Worm (Caenorhabditis elegans) whole organism, young adult: ENCODE data around the gene T07A9.12.

ENCODE experiments used
- B0336.3 ChIP-seq: fragments of 200-800 bp; sonication (Bioruptor generic); IDR thresholded peaks from 2 replicates; pipeline ENCODE4 v1.3.6; 2022; ENCODE audit warnings: missing genetic modification characterization, missing compliant biosample characterization
- C17E4.6 ChIP-seq: fragments of 200-800 bp; sonication (Bioruptor generic); IDR thresholded peaks from 2 replicates; pipeline ENCODE4 v1.3.6; 2022; ENCODE audit warnings: missing genetic modification reagents, missing genetic modification characterization, missing compliant biosample characterization
- F10E7.11 ChIP-seq: sonication (generic microtip); optimal IDR thresholded peaks from 2 replicates; lab custom pipeline; 2017; ENCODE audit warnings: mild to moderate bottlenecking, missing genetic modification characterization, moderate library complexity, missing compliant biosample characterization
- F22D6.2 ChIP-seq: sonication (generic microtip); optimal IDR thresholded peaks from 2 replicates; lab custom pipeline; 2016; ENCODE audit warnings: mild to moderate bottlenecking, missing genetic modification characterization, missing compliant biosample characterization
- F33H1.4 ChIP-seq: fragments of 200-800 bp; sonication (Bioruptor generic); IDR thresholded peaks from 2 replicates; pipeline ENCODE4 v1.3.6; 2022; ENCODE audit warnings: missing genetic modification reagents, missing genetic modification characterization, missing compliant biosample characterization
- F37B4.10 ChIP-seq: fragments of 200-800 bp; sonication (Bioruptor generic); IDR thresholded peaks from 2 replicates; pipeline ENCODE4 v1.3.6; 2022; ENCODE audit warnings: missing genetic modification characterization, missing compliant biosample characterization
- F55B11.4 ChIP-seq: sonication (generic microtip); optimal IDR thresholded peaks from 2 replicates; lab custom pipeline; 2016; ENCODE audit warnings: missing compliant biosample characterization, missing genetic modification characterization, borderline replicate concordance; ENCODE audit not compliant: insufficient read depth
- F57A8.1 ChIP-seq: fragments of 200-800 bp; sonication (Bioruptor generic); optimal IDR thresholded peaks from 2 replicates; lab custom pipeline; 2018; ENCODE audit warnings: mild to moderate bottlenecking, missing genetic modification characterization, moderate library complexity, missing compliant biosample characterization
- F57C9.4 ChIP-seq: sonication (generic microtip); optimal IDR thresholded peaks from 2 replicates; lab custom pipeline; 2017; ENCODE audit warnings: mild to moderate bottlenecking, missing genetic modification characterization, missing compliant biosample characterization
- K11D2.4 ChIP-seq: fragments of 200-800 bp; sonication (Bioruptor generic); IDR thresholded peaks from 2 replicates; pipeline ENCODE4 v1.3.6; 2022; ENCODE audit warnings: missing genetic modification reagents, missing genetic modification characterization, missing compliant biosample characterization
- T07F8.4 ChIP-seq: sonication (generic microtip); optimal IDR thresholded peaks from 2 replicates; lab custom pipeline; 2016; ENCODE audit warnings: mild to moderate bottlenecking, missing genetic modification characterization, moderate library complexity, missing compliant biosample characterization
- T26A5.8 ChIP-seq: sonication (generic microtip); optimal IDR thresholded peaks from 2 replicates; lab custom pipeline; 2016; ENCODE audit warnings: missing genetic modification characterization, missing compliant biosample characterization
- attf-5 ChIP-seq: fragments of 200-800 bp; sonication (Bioruptor generic); optimal IDR thresholded peaks from 2 replicates; lab custom pipeline; 2018; ENCODE audit warnings: mild to moderate bottlenecking, missing genetic modification characterization, missing compliant biosample characterization
- cebp-1 ChIP-seq, 2 experiments: fragments of 200-800 bp in 1 of 2; sonication (Bioruptor generic) in 1 of 2; sonication (generic microtip) in 1 of 2; IDR thresholded peaks in 1 of 2; optimal IDR thresholded peaks in 1 of 2; 2 replicates each; pipeline versions ENCODE4 v1.3.6 to Lab custom; 2017 to 2022; ENCODE audit warnings: missing compliant biosample characterization in 2 of 2, missing genetic modification characterization in 2 of 2, mild to moderate bottlenecking in 1 of 2, missing genetic modification reagents in 1 of 2, moderate library complexity in 1 of 2
- ceh-27 ChIP-seq: fragments of 200-800 bp; sonication (Bioruptor generic); optimal IDR thresholded peaks from 2 replicates; lab custom pipeline; 2018; ENCODE audit warnings: mild to moderate bottlenecking, missing genetic modification characterization, moderate library complexity, missing compliant biosample characterization
- ceh-58 ChIP-seq: fragments of 200-800 bp; sonication (Bioruptor generic); IDR thresholded peaks from 2 replicates; pipeline ENCODE4 v1.3.6; 2022; ENCODE audit warnings: missing genetic modification characterization, missing compliant biosample characterization
- ceh-79 ChIP-seq: sonication (generic microtip); optimal IDR thresholded peaks from 2 replicates; lab custom pipeline; 2017; ENCODE audit warnings: mild to moderate bottlenecking, missing genetic modification characterization, missing compliant biosample characterization
- chd-7 ChIP-seq: sonication (generic microtip); optimal IDR thresholded peaks from 2 replicates; lab custom pipeline; 2016; ENCODE audit warnings: mild to moderate bottlenecking, missing genetic modification characterization, moderate library complexity, missing compliant biosample characterization
- dox-1 ChIP-seq: fragments of 200-800 bp; sonication (Bioruptor generic); IDR thresholded peaks from 2 replicates; pipeline ENCODE4 v1.3.6; 2022; ENCODE audit warnings: missing genetic modification reagents, missing genetic modification characterization, missing compliant biosample characterization
- efl-1 ChIP-seq: fragments of 150-350 bp; optimal IDR thresholded peaks from 2 replicates; lab custom pipeline; 2014; ENCODE audit warnings: missing biosample characterization, missing genetic modification reagents, missing genetic modification characterization
- egl-44 ChIP-seq: fragments of 200-800 bp; sonication (Bioruptor generic); IDR thresholded peaks from 2 replicates; pipeline ENCODE4 v1.3.6; 2022; ENCODE audit warnings: missing genetic modification reagents, missing genetic modification characterization, missing compliant biosample characterization
- egrh-3 ChIP-seq: fragments of 200-800 bp; sonication (Bioruptor generic); IDR thresholded peaks from 2 replicates; pipeline ENCODE4 v1.3.6; 2022; ENCODE audit warnings: missing genetic modification reagents, missing genetic modification characterization, missing compliant biosample characterization
- ekl-4 ChIP-seq: fragments of 200-800 bp; sonication (Bioruptor generic); IDR thresholded peaks from 2 replicates; pipeline ENCODE4 v1.3.6; 2022; ENCODE audit warnings: missing genetic modification reagents, missing genetic modification characterization, missing compliant biosample characterization
- ets-4 ChIP-seq: fragments of 200-800 bp; sonication (Bioruptor generic); optimal IDR thresholded peaks from 2 replicates; lab custom pipeline; 2018; ENCODE audit warnings: mild to moderate bottlenecking, missing genetic modification characterization, missing compliant biosample characterization
- gei-17 ChIP-seq: fragments of 200-800 bp; sonication (Bioruptor generic); optimal IDR thresholded peaks from 2 replicates; lab custom pipeline; 2018; ENCODE audit warnings: mild to moderate bottlenecking, missing genetic modification characterization, missing compliant biosample characterization
- hlh-12 ChIP-seq: sonication (generic microtip); optimal IDR thresholded peaks from 2 replicates; lab custom pipeline; 2016; ENCODE audit warnings: missing genetic modification characterization, missing compliant biosample characterization
- hrde-1 ChIP-seq: sonication (generic microtip); optimal IDR thresholded peaks from 2 replicates; lab custom pipeline; 2016; ENCODE audit warnings: missing genetic modification characterization, mild to moderate bottlenecking, missing compliant biosample characterization, moderate library complexity, missing genotype, missing genetic modification reagents, borderline replicate concordance
- lag-1 ChIP-seq: fragments of 200-800 bp; sonication (Bioruptor generic); IDR thresholded peaks from 2 replicates; pipeline ENCODE4 v1.3.6; 2022; ENCODE audit warnings: missing genetic modification reagents, missing genetic modification characterization, missing compliant biosample characterization
- let-607 ChIP-seq, 2 experiments: fragments of 200-800 bp in 1 of 2; sonication (Bioruptor generic) in 1 of 2; sonication (generic microtip) in 1 of 2; optimal IDR thresholded peaks; 2 replicates each; lab custom pipeline; 2016 to 2018; ENCODE audit warnings: mild to moderate bottlenecking in 2 of 2, missing compliant biosample characterization in 2 of 2, missing genetic modification characterization in 2 of 2, moderate library complexity in 2 of 2, missing genotype in 1 of 2
- lir-1 ChIP-seq: fragments of 200-800 bp; sonication (Bioruptor generic); conservative IDR thresholded peaks from 2 replicates; pipeline ENCODE4 v1.3.6; 2022; ENCODE audit warnings: missing genetic modification reagents, missing genetic modification characterization, missing compliant biosample characterization
- lsl-1 ChIP-seq: fragments of 200-800 bp; sonication (Bioruptor generic); optimal IDR thresholded peaks from 2 replicates; lab custom pipeline; 2018; ENCODE audit warnings: mild to moderate bottlenecking, missing genetic modification characterization, moderate library complexity, missing compliant biosample characterization
- madf-10 ChIP-seq: sonication (generic microtip); optimal IDR thresholded peaks from 2 replicates; lab custom pipeline; 2016; ENCODE audit warnings: mild to moderate bottlenecking, missing genetic modification characterization, missing compliant biosample characterization
- madf-6 ChIP-seq: fragments of 200-800 bp; sonication (Bioruptor generic); IDR thresholded peaks from 2 replicates; pipeline ENCODE4 v1.3.6; 2022; ENCODE audit warnings: missing genetic modification reagents, missing genetic modification characterization, missing compliant biosample characterization
- mes-4 ChIP-seq: sonication (generic microtip); optimal IDR thresholded peaks from 2 replicates; lab custom pipeline; 2016; ENCODE audit warnings: missing genotype, missing genetic modification characterization, missing compliant biosample characterization
- mxl-1 ChIP-seq: sonication (generic microtip); optimal IDR thresholded peaks from 2 replicates; lab custom pipeline; 2016; ENCODE audit warnings: missing genetic modification characterization, missing compliant biosample characterization
- nfya-1 ChIP-seq: sonication (generic microtip); optimal IDR thresholded peaks from 2 replicates; lab custom pipeline; 2017; ENCODE audit warnings: antibody characterized with exemption, missing compliant biosample characterization, missing genetic modification characterization, borderline replicate concordance; ENCODE audit not compliant: insufficient read depth
- nfya-2 ChIP-seq: fragments of 200-800 bp; sonication (Bioruptor generic); IDR thresholded peaks from 2 replicates; pipeline ENCODE4 v1.3.6; 2022; ENCODE audit warnings: missing genetic modification reagents, missing genetic modification characterization, missing compliant biosample characterization
- nfyb-1 ChIP-seq: fragments of 200-800 bp; sonication (Bioruptor generic); IDR thresholded peaks from 2 replicates; pipeline ENCODE4 v1.3.6; 2022; ENCODE audit warnings: missing genetic modification reagents, missing genetic modification characterization, missing compliant biosample characterization
- pbrm-1 ChIP-seq: fragments of 200-800 bp; sonication (Bioruptor generic); IDR thresholded peaks from 2 replicates; pipeline ENCODE4 v1.3.6; 2022; ENCODE audit warnings: missing genetic modification reagents, missing genetic modification characterization, missing compliant biosample characterization
- pha-4 ChIP-seq: fragments of 150-350 bp; sonication (generic microtip); optimal IDR thresholded peaks from 2 replicates; lab custom pipeline; 2014; ENCODE audit warnings: missing biosample characterization, missing genetic modification reagents, missing genetic modification characterization
- snpc-4 ChIP-seq, 5 experiments: fragments of 150-350 bp in 1 of 5; sonication (generic microtip) in 4 of 5; optimal IDR thresholded peaks; 2 replicates each; lab custom pipeline; 2014 to 2018; ENCODE audit warnings: missing genetic modification characterization in 5 of 5, missing biosample characterization in 3 of 5, antibody characterized with exemption in 2 of 5, mild to moderate bottlenecking in 2 of 5, missing compliant biosample characterization in 2 of 5, missing genotype in 2 of 5, moderate library complexity in 2 of 5, missing genetic modification reagents in 1 of 5
- sptf-2 ChIP-seq: fragments of 200-800 bp; sonication (Bioruptor generic); optimal IDR thresholded peaks from 2 replicates; lab custom pipeline; 2018; ENCODE audit warnings: mild to moderate bottlenecking, missing genetic modification characterization, missing compliant biosample characterization
- tbx-9 ChIP-seq: sonication (generic microtip); optimal IDR thresholded peaks from 2 replicates; lab custom pipeline; 2016; ENCODE audit warnings: borderline replicate concordance, missing genetic modification characterization, inconsistent platforms, missing compliant biosample characterization
- unc-130 ChIP-seq: sonication (generic microtip); optimal IDR thresholded peaks from 2 replicates; lab custom pipeline; 2016; ENCODE audit warnings: missing genetic modification reagents, missing genetic modification characterization, missing compliant biosample characterization
- unc-62 ChIP-seq: fragments of 150-350 bp; optimal IDR thresholded peaks from 2 replicates; lab custom pipeline; 2014; ENCODE audit warnings: missing biosample characterization, missing genetic modification reagents, missing genetic modification characterization
- zfh-2 ChIP-seq: fragments of 200-800 bp; sonication (Bioruptor generic); conservative IDR thresholded peaks from 2 replicates; pipeline ENCODE4 v1.3.6; 2022; ENCODE audit warnings: missing genetic modification reagents, missing genetic modification characterization, missing compliant biosample characterization
- ztf-22 ChIP-seq: fragments of 200-800 bp; sonication (Bioruptor generic); optimal IDR thresholded peaks from 2 replicates; lab custom pipeline; 2018; ENCODE audit warnings: mild to moderate bottlenecking, missing genetic modification characterization, moderate library complexity, missing compliant biosample characterization
- ztf-6 ChIP-seq: fragments of 200-800 bp; sonication (Bioruptor generic); IDR thresholded peaks from 2 replicates; pipeline ENCODE4 v1.3.6; 2022; ENCODE audit warnings: missing genetic modification reagents, missing genetic modification characterization, missing compliant biosample characterization

T07A9.12 gene

DNA sequence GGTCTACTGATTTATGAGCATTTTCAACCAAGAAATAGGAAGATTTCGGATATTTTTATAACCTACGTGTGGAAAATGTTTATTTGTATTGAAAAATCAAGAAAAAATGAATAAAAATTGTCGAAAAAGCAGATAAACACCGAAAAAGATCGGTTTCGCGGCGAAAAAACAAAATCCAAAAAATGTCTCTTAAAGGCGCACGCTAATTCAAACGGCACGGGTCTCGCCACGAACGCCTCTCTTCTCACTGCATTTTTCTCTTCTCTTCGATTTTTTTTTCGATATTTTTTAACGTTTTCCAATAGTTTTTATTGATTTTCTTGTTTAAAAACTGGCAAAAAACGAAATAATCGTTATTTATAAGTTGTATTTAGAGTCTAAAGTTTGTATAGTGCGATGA is 14.9 kb downstream of the T07A9.12 start (continued):
- no peak for TF ChIP-seq nfya-1 (tag; lab: Kevin White, UChicago)
- no peak for TF ChIP-seq tbx-9 (tag; lab: Kevin White, UChicago)
- no peak for TF ChIP-seq mxl-1
- peak; percentile 35 for TF ChIP-seq snpc-4 (GFP tag; optimal IDR thresholded peaks at IDR 0.05; lab: Kevin White, UChicago)
- TF ChIP-seq snpc-4 (tag; optimal IDR thresholded peaks at IDR 0.05; lab: Kevin White, UChicago) = peak in 2 of 4 experiments; percentile 51 to 52
- peak; percentile 87 for TF ChIP-seq F33H1.4 (GFP tag; lab: Robert Waterston, UW)
- TF ChIP-seq unc-130 (GFP tag; lab: Kevin White, UChicago) = no peak
- TF ChIP-seq chd-7 (tag; lab: Kevin White, UChicago) = no peak
- TF ChIP-seq F10E7.11 = no peak
- TF ChIP-seq nfyb-1 (GFP tag; lab: Robert Waterston, UW) = no peak
- TF ChIP-seq madf-6 = peak; percentile 74; the same call in 1 of the 2 replicates
- TF ChIP-seq egrh-3 (GFP tag; lab: Robert Waterston, UW) = no peak; the same call in 1 of the 2 replicates
- TF ChIP-seq lag-1 (GFP tag; lab: Robert Waterston, UW) = no peak
- no peak for TF ChIP-seq C17E4.6 (GFP tag; lab: Robert Waterston, UW)
- no peak for TF ChIP-seq F22D6.2 (tag; lab: Kevin White, UChicago)
- TF ChIP-seq unc-62 (GFP tag; lab: Kevin White, UChicago) = no peak
- no peak for TF ChIP-seq hrde-1 (tag; lab: Kevin White, UChicago)
- no peak for TF ChIP-seq sptf-2
- TF ChIP-seq F57C9.4 (tag; lab: Kevin White, UChicago) = no peak
- TF ChIP-seq ceh-58 (GFP tag; lab: Robert Waterston, UW) = no peak
- no peak for TF ChIP-seq T07F8.4
- no peak for TF ChIP-seq F57A8.1 (GFP tag; lab: Kevin White, UChicago)
- no peak for TF ChIP-seq madf-10
- no peak for TF ChIP-seq nfya-2 (GFP tag; lab: Robert Waterston, UW)
- TF ChIP-seq attf-5 (GFP tag; lab: Kevin White, UChicago) = peak; percentile 33
- TF ChIP-seq zfh-2 (GFP tag; lab: Robert Waterston, UW) = no peak
- no peak for TF ChIP-seq gei-17
- no peak for TF ChIP-seq ztf-6 (GFP tag; lab: Robert Waterston, UW)
- no peak for TF ChIP-seq F37B4.10 (GFP tag; lab: Robert Waterston, UW)
- no peak for TF ChIP-seq lir-1 (GFP tag; lab: Robert Waterston, UW)
- no peak for TF ChIP-seq B0336.3 (GFP tag; lab: Robert Waterston, UW)
- TF ChIP-seq ceh-79 (tag; lab: Kevin White, UChicago) = no peak
- 0 out of 2 replicates have a peak, but pooled peaks have one; percentile 20 for TF ChIP-seq pbrm-1 (GFP tag; lab: Robert Waterston, UW)
- no peak for TF ChIP-seq hlh-12 (tag; lab: Kevin White, UChicago)
- no peak for TF ChIP-seq ztf-22 (GFP tag; lab: Kevin White, UChicago)
- no peak for TF ChIP-seq ekl-4 (GFP tag; lab: Robert Waterston, UW)
- peak; percentile 18; the same call in 1 of the 2 replicates for TF ChIP-seq dox-1
- no peak for TF ChIP-seq egl-44
- TF ChIP-seq lsl-1 (GFP tag; lab: Kevin White, UChicago) = peak; percentile 62
- TF ChIP-seq F55B11.4 (tag; lab: Kevin White, UChicago) = no peak
- TF ChIP-seq efl-1 = peak; percentile 81
- no peak for TF ChIP-seq cebp-1 (GFP tag; IDR thresholded peaks at IDR 0.05; lab: Robert Waterston, UW)
- no peak for TF ChIP-seq cebp-1 (tag; optimal IDR thresholded peaks at IDR 0.05; lab: Kevin White, UChicago)
- TF ChIP-seq T26A5.8 (tag; lab: Kevin White, UChicago) = no peak
- TF ChIP-seq let-607 (tag; optimal IDR thresholded peaks at IDR 0.05; lab: Kevin White, UChicago) = no peak
- no peak for TF ChIP-seq pha-4 (tag; lab: Kevin White, UChicago)
- no peak for TF ChIP-seq K11D2.4
- no peak for TF ChIP-seq ceh-27 (GFP tag; lab: Kevin White, UChicago)
- no peak for TF ChIP-seq ets-4 (GFP tag; lab: Kevin White, UChicago)
- TF ChIP-seq mes-4 (tag; lab: Kevin White, UChicago) = no peak
